Worm (Caenorhabditis elegans) whole organism, late embryonic: ENCODE data around the gene Y43F8B.13.

Source experiments
- C08G9.2 ChIP-seq: sonication (generic microtip); optimal IDR thresholded peaks from 2 replicates; lab custom pipeline; 2016; ENCODE audit warnings: mild to moderate bottlenecking, missing genetic modification characterization, moderate library complexity, missing compliant biosample characterization
- C38D4.7 ChIP-seq: fragments of 200-800 bp; sonication (Bioruptor generic); optimal IDR thresholded peaks from 2 replicates; lab custom pipeline; 2018; ENCODE audit warnings: mild to moderate bottlenecking, missing genetic modification characterization, moderate library complexity, missing compliant biosample characterization
- F13H6.1 ChIP-seq: sonication (generic microtip); optimal IDR thresholded peaks from 2 replicates; lab custom pipeline; 2016; ENCODE audit warnings: missing genetic modification characterization, missing compliant biosample characterization
- Y22D7AL.16 ChIP-seq: sonication (generic microtip); optimal IDR thresholded peaks from 2 replicates; lab custom pipeline; 2016; ENCODE audit warnings: missing genetic modification characterization, missing compliant biosample characterization
- ahr-1 ChIP-seq: sonication (generic microtip); optimal IDR thresholded peaks from 2 replicates; lab custom pipeline; 2016; ENCODE audit warnings: missing genetic modification characterization, missing compliant biosample characterization
- ceh-14 ChIP-seq: sonication (generic microtip); optimal IDR thresholded peaks from 2 replicates; lab custom pipeline; 2016; ENCODE audit warnings: missing genotype, missing genetic modification characterization, missing compliant biosample characterization
- ceh-18 ChIP-seq: sonication (generic microtip); optimal IDR thresholded peaks from 2 replicates; lab custom pipeline; 2016; ENCODE audit warnings: missing genetic modification characterization, missing compliant biosample characterization
- ceh-2 ChIP-seq: sonication (generic microtip); optimal IDR thresholded peaks from 2 replicates; lab custom pipeline; 2016; ENCODE audit warnings: missing genotype, missing genetic modification characterization, missing compliant biosample characterization
- ceh-22 ChIP-seq: sonication (generic microtip); optimal IDR thresholded peaks from 2 replicates; lab custom pipeline; 2017; ENCODE audit warnings: missing biosample characterization, missing genetic modification characterization
- ceh-24 ChIP-seq: sonication (generic microtip); optimal IDR thresholded peaks from 2 replicates; lab custom pipeline; 2016; ENCODE audit warnings: mild to moderate bottlenecking, missing genetic modification characterization, missing compliant biosample characterization
- ceh-34 ChIP-seq: sonication (generic microtip); optimal IDR thresholded peaks from 2 replicates; lab custom pipeline; 2016; ENCODE audit warnings: mild to moderate bottlenecking, missing genetic modification characterization, missing compliant biosample characterization
- ceh-48 ChIP-seq: sonication (generic microtip); optimal IDR thresholded peaks from 2 replicates; lab custom pipeline; 2016; ENCODE audit warnings: missing genetic modification characterization, inconsistent platforms, missing compliant biosample characterization
- che-1 ChIP-seq: sonication (generic microtip); optimal IDR thresholded peaks from 2 replicates; lab custom pipeline; 2016; ENCODE audit warnings: mild to moderate bottlenecking, missing genetic modification characterization, missing compliant biosample characterization
- dmd-4 ChIP-seq: sonication (generic microtip); optimal IDR thresholded peaks from 2 replicates; lab custom pipeline; 2016; ENCODE audit warnings: borderline replicate concordance, missing genetic modification characterization, missing compliant biosample characterization
- dve-1 ChIP-seq: sonication (generic microtip); optimal IDR thresholded peaks from 2 replicates; lab custom pipeline; 2017; ENCODE audit warnings: antibody characterized with exemption, mild to moderate bottlenecking, missing genetic modification characterization, missing compliant biosample characterization
- elt-2 ChIP-seq: sonication (generic microtip); optimal IDR thresholded peaks from 2 replicates; lab custom pipeline; 2016; ENCODE audit warnings: missing genetic modification reagents, missing genetic modification characterization, missing compliant biosample characterization
- elt-4 ChIP-seq: sonication (generic microtip); optimal IDR thresholded peaks from 2 replicates; lab custom pipeline; 2016; ENCODE audit warnings: missing genetic modification characterization, missing compliant biosample characterization
- ets-4 ChIP-seq: sonication (generic microtip); optimal IDR thresholded peaks from 2 replicates; lab custom pipeline; 2016; ENCODE audit warnings: missing genetic modification characterization, missing compliant biosample characterization
- eyg-1 ChIP-seq: sonication (generic microtip); optimal IDR thresholded peaks from 2 replicates; lab custom pipeline; 2016; ENCODE audit warnings: missing genotype, missing genetic modification characterization, missing compliant biosample characterization
- fkh-10 ChIP-seq: fragments of 150-350 bp; optimal IDR thresholded peaks from 2 replicates; lab custom pipeline; 2014; ENCODE audit warnings: missing biosample characterization, missing genetic modification reagents, missing genetic modification characterization
- fkh-6 ChIP-seq: sonication (generic microtip); optimal IDR thresholded peaks from 2 replicates; lab custom pipeline; 2016; ENCODE audit warnings: missing genetic modification characterization, missing compliant biosample characterization
- gmeb-2 ChIP-seq: sonication (generic microtip); optimal IDR thresholded peaks from 2 replicates; lab custom pipeline; 2016; ENCODE audit warnings: missing genetic modification characterization, inconsistent platforms, missing compliant biosample characterization
- hlh-13 ChIP-seq: fragments of 200-800 bp; sonication (Bioruptor generic); optimal IDR thresholded peaks from 2 replicates; lab custom pipeline; 2018; ENCODE audit warnings: mild to moderate bottlenecking, missing genetic modification characterization, missing compliant biosample characterization
- hlh-15 ChIP-seq: sonication (generic microtip); optimal IDR thresholded peaks from 2 replicates; lab custom pipeline; 2016; ENCODE audit warnings: missing genetic modification characterization, missing compliant biosample characterization
- hlh-6 ChIP-seq: sonication (generic microtip); optimal IDR thresholded peaks from 2 replicates; lab custom pipeline; 2016; ENCODE audit warnings: missing genotype, missing genetic modification characterization, missing compliant biosample characterization
- hlh-8 ChIP-seq: sonication (generic microtip); optimal IDR thresholded peaks from 2 replicates; lab custom pipeline; 2016; ENCODE audit warnings: missing genotype, missing genetic modification characterization, missing compliant biosample characterization
- madf-2 ChIP-seq: sonication (generic microtip); optimal IDR thresholded peaks from 2 replicates; lab custom pipeline; 2017; ENCODE audit warnings: missing genetic modification characterization, missing compliant biosample characterization
- nhr-232 ChIP-seq: sonication (generic microtip); optimal IDR thresholded peaks from 2 replicates; lab custom pipeline; 2016; ENCODE audit warnings: missing genetic modification characterization, missing compliant biosample characterization
- npax-4 ChIP-seq: sonication (generic microtip); optimal IDR thresholded peaks from 2 replicates; lab custom pipeline; 2016; ENCODE audit warnings: missing genetic modification characterization, missing compliant biosample characterization
- pag-3 ChIP-seq: sonication (generic microtip); optimal IDR thresholded peaks from 2 replicates; lab custom pipeline; 2016; ENCODE audit warnings: missing compliant biosample characterization, missing genetic modification characterization, borderline replicate concordance
- pax-1 ChIP-seq: fragments of 150-350 bp; optimal IDR thresholded peaks from 2 replicates; lab custom pipeline; 2014; ENCODE audit warnings: missing biosample characterization, missing genetic modification characterization
- pha-4 ChIP-seq: fragments of 150-350 bp; optimal IDR thresholded peaks from 2 replicates; lab custom pipeline; 2018; ENCODE audit warnings: missing biosample characterization, missing genetic modification reagents, missing genetic modification characterization
- pros-1 ChIP-seq: fragments of 150-350 bp; optimal IDR thresholded peaks from 2 replicates; lab custom pipeline; 2014; ENCODE audit warnings: missing biosample characterization, missing genetic modification reagents, missing genetic modification characterization
- ref-2 ChIP-seq: sonication (generic microtip); optimal IDR thresholded peaks from 2 replicates; lab custom pipeline; 2016; ENCODE audit warnings: missing genetic modification characterization, missing compliant biosample characterization
- rnt-1 ChIP-seq: sonication (generic microtip); optimal IDR thresholded peaks from 2 replicates; lab custom pipeline; 2016; ENCODE audit warnings: missing genetic modification characterization, missing compliant biosample characterization
- syd-9 ChIP-seq: sonication (generic microtip); optimal IDR thresholded peaks from 2 replicates; lab custom pipeline; 2016; ENCODE audit warnings: mild to moderate bottlenecking, missing genetic modification characterization, moderate library complexity, missing compliant biosample characterization
- ttx-3 ChIP-seq: sonication (generic microtip); optimal IDR thresholded peaks from 2 replicates; lab custom pipeline; 2016; ENCODE audit warnings: missing genetic modification reagents, missing genetic modification characterization, missing compliant biosample characterization
- unc-3 ChIP-seq, 2 experiments: fragments of 200-800 bp in 1 of 2; sonication (Bioruptor generic) in 1 of 2; sonication (generic microtip) in 1 of 2; conservative IDR thresholded peaks in 1 of 2; optimal IDR thresholded peaks in 1 of 2; 2 replicates each; pipeline versions ENCODE4 v1.3.6 to Lab custom; 2016 to 2022; ENCODE audit warnings: missing compliant biosample characterization in 2 of 2, missing genetic modification characterization in 2 of 2, missing genetic modification reagents in 1 of 2
- zip-5 ChIP-seq: sonication (generic microtip); optimal IDR thresholded peaks from 2 replicates; lab custom pipeline; 2016; ENCODE audit warnings: missing genetic modification characterization, missing compliant biosample characterization
- ztf-16 ChIP-seq: sonication (generic microtip); optimal IDR thresholded peaks from 2 replicates; lab custom pipeline; 2017; ENCODE audit warnings: missing genetic modification characterization, missing compliant biosample characterization

Gene Y43F8B.13

ce11 chrV:19432030-19432429, 23.7 kb upstream of the Y43F8B.13 start:
- TF ChIP-seq npax-4 (tag; lab: Kevin White, UChicago) (no peak), ets-4 (no peak), hlh-8 (no peak), gmeb-2 (tag; lab: Kevin White, UChicago) (no peak), hlh-15 (no peak), hlh-13 (no peak), che-1 (tag; lab: Kevin White, UChicago) (no peak), F13H6.1 (no peak), hlh-6 (tag; lab: Kevin White, UChicago) (no peak), Y22D7AL.16 (tag; lab: Kevin White, UChicago) (no peak)

- no peak for TF ChIP-seq syd-9 (tag; lab: Kevin White, UChicago)
- no peak for TF ChIP-seq che-1 (tag; lab: Kevin White, UChicago)
- TF ChIP-seq ceh-2: no peak
- no peak for TF ChIP-seq pha-4 (tag; lab: Kevin White, UChicago)
- TF ChIP-seq ceh-18 (tag; lab: Kevin White, UChicago): no peak
- TF ChIP-seq ttx-3: no peak
- no peak for TF ChIP-seq unc-3 (GFP tag; conservative IDR thresholded peaks at IDR 0.05; lab: Robert Waterston, UW)
- TF ChIP-seq unc-3 (tag; optimal IDR thresholded peaks at IDR 0.05; lab: Kevin White, UChicago): no peak
- TF ChIP-seq ets-4: no peak
- no peak for TF ChIP-seq pax-1 (tag; lab: Kevin White, UChicago)
- no peak for TF ChIP-seq ceh-34 (tag; lab: Kevin White, UChicago)
- no peak for TF ChIP-seq zip-5 (tag; lab: Kevin White, UChicago)
- no peak for TF ChIP-seq rnt-1 (tag; lab: Kevin White, UChicago)
- no peak for TF ChIP-seq hlh-13
- no peak for TF ChIP-seq ceh-24
- TF ChIP-seq ztf-16 (tag; lab: Kevin White, UChicago): no peak
- no peak for TF ChIP-seq ahr-1 (tag; lab: Kevin White, UChicago)
- no peak for TF ChIP-seq hlh-6 (tag; lab: Kevin White, UChicago)
- no peak for TF ChIP-seq pag-3 (tag; lab: Kevin White, UChicago)
- TF ChIP-seq pros-1 (tag; lab: Kevin White, UChicago): no peak
Measured at ce11 chrV:19432972-19433371, 22.8 kb upstream of the Y43F8B.13 start, which contains the start of gene C25F9.11. Gene C25F9.11, minus strand, starts transcription at chrV:19433072.

DNA sequence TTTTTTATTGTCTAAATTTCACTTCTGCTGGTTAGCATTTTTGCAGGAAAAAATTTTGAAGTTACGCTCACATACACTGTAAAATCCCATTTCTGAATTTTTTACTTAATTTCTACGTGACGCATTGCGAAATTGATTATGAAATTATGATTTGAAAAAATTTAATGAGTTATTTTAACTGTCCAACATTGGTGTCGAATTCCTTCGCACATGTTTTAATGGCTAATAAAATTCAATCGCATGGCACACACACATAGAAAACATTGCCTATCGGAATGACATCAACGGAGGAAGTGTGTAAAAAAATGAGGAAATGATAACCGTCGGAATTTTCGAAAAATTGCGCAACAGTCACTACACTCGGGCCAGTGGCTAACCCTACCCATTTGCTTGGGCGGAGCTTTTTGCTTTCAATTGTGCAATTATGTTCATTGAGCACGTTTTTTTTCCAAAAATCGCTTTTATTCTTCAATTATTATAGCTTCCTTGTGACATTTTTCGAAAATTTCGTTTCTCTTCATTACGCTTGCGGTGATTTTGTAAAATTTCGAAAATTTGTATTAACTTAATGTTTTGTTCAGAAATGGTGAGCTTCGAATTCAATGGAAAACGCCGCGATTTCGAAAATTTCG, 21.8 kb upstream of the Y43F8B.13 start, which contains the start of gene C25F9.16:
TSS of gene C25F9.16 (plus strand) at position 582 of the 632 bp plus-strand sequence.
- TF ChIP-seq ceh-22: no peak
- TF ChIP-seq syd-9 (tag; lab: Kevin White, UChicago): no peak
- TF ChIP-seq nhr-232: no peak
- TF ChIP-seq eyg-1 (tag; lab: Kevin White, UChicago): no peak
- TF ChIP-seq hlh-8: no peak
- TF ChIP-seq ceh-18 (tag; lab: Kevin White, UChicago): no peak
- TF ChIP-seq ceh-14 (tag; lab: Kevin White, UChicago): no peak
- TF ChIP-seq C08G9.2: no peak
- TF ChIP-seq elt-4 (tag; lab: Kevin White, UChicago): no peak
- no peak for TF ChIP-seq ref-2 (tag; lab: Kevin White, UChicago)
- TF ChIP-seq gmeb-2 (tag; lab: Kevin White, UChicago): no peak
- no peak for TF ChIP-seq pax-1 (tag; lab: Kevin White, UChicago)
- no peak for TF ChIP-seq ttx-3
- no peak for TF ChIP-seq dmd-4 (tag; lab: Kevin White, UChicago)
- no peak for TF ChIP-seq pha-4 (tag; lab: Kevin White, UChicago)
- TF ChIP-seq madf-2 (tag; lab: Kevin White, UChicago): no peak
- no peak for TF ChIP-seq ceh-34 (tag; lab: Kevin White, UChicago)
- TF ChIP-seq pag-3 (tag; lab: Kevin White, UChicago): no peak
- TF ChIP-seq fkh-10 (GFP tag; lab: Kevin White, UChicago): no peak
- no peak for TF ChIP-seq dve-1

- TF ChIP-seq elt-2 (tag; lab: Kevin White, UChicago) (no peak), che-1 (tag; lab: Kevin White, UChicago) (no peak), C38D4.7 (GFP tag; lab: Kevin White, UChicago) (no peak), ceh-2 (no peak), fkh-6 (tag; lab: Kevin White, UChicago) (no peak), ceh-14 (tag; lab: Kevin White, UChicago) (no peak), ets-4 (no peak), ceh-48 (tag; lab: Kevin White, UChicago) (no peak), zip-5 (tag; lab: Kevin White, UChicago) (no peak), madf-2 (tag; lab: Kevin White, UChicago) (no peak), fkh-10 (GFP tag; lab: Kevin White, UChicago) (no peak), ceh-22 (no peak), pax-1 (tag; lab: Kevin White, UChicago) (no peak)
- TF ChIP-seq, all 69 proteins: peak for 0
Measured at ce11 chrV:19436307-19436706, 19.4 kb upstream of the Y43F8B.13 start, which contains the start of gene C25F9.14. Gene C25F9.14, plus strand, starts transcription at chrV:19436484.
